Fruit fly (Drosophila melanogaster) whole organism, pupa: ENCODE measurements around the gene CG12289.
A peak's percentile ranks its signal among the peaks of the same experiment; 100 is the strongest.

Experiments
- CG10348 ChIP-seq: fragments of 200-800 bp; sonication (Bioruptor generic); IDR thresholded peaks from 2 replicates; pipeline ENCODE4 v1.3.6; 2022; ENCODE audit warnings: missing biosample characterization, missing genetic modification characterization
- CG13204 ChIP-seq: fragments of 200-800 bp; sonication (Bioruptor generic); optimal IDR thresholded peaks from 2 replicates; lab custom pipeline; 2018; ENCODE audit warnings: missing biosample characterization, mild to moderate bottlenecking, missing genetic modification characterization, moderate library complexity
- CG14655 ChIP-seq: fragments of 200-800 bp; sonication (Bioruptor generic); optimal IDR thresholded peaks from 3 replicates; lab custom pipeline; 2017; ENCODE audit warnings: mild to moderate bottlenecking, missing biosample characterization, missing genetic modification reagents, missing genetic modification characterization
- CG15710 ChIP-seq: fragments of 200-800 bp; sonication (Bioruptor generic); optimal IDR thresholded peaks from 2 replicates; lab custom pipeline; 2018; ENCODE audit warnings: missing biosample characterization, mild to moderate bottlenecking, missing genetic modification characterization, moderate library complexity
- CG17806 ChIP-seq: fragments of 200-800 bp; sonication (Bioruptor generic); optimal IDR thresholded peaks from 2 replicates; lab custom pipeline; 2018; ENCODE audit warnings: missing biosample characterization, mild to moderate bottlenecking, missing genetic modification characterization, moderate library complexity
- CG32121 ChIP-seq: fragments of 200-800 bp; sonication (Bioruptor generic); IDR thresholded peaks from 2 replicates; pipeline ENCODE4 v1.3.6; 2022; ENCODE audit warnings: missing biosample characterization, missing genetic modification characterization
- CG34367 ChIP-seq: fragments of 200-800 bp; sonication (Bioruptor generic); optimal IDR thresholded peaks from 2 replicates; lab custom pipeline; 2018; ENCODE audit warnings: missing biosample characterization, mild to moderate bottlenecking, missing genetic modification characterization
- CG4496 ChIP-seq: fragments of 200-800 bp; sonication (Bioruptor generic); IDR thresholded peaks from 3 replicates; pipeline ENCODE4 v1.3.6; 2022; ENCODE audit warnings: missing biosample characterization, missing genetic modification characterization
- CG9948 ChIP-seq: fragments of 200-800 bp; sonication (Bioruptor generic); optimal IDR thresholded peaks from 2 replicates; lab custom pipeline; 2018; ENCODE audit warnings: missing biosample characterization, mild to moderate bottlenecking, missing genetic modification characterization, moderate library complexity
- D1 ChIP-seq: fragments of 200-800 bp; sonication (Bioruptor generic); optimal IDR thresholded peaks from 2 replicates; lab custom pipeline; 2018; ENCODE audit warnings: missing biosample characterization, mild to moderate bottlenecking, missing genetic modification characterization, moderate library complexity
- EcR ChIP-seq: fragments of 200-800 bp; sonication (Bioruptor generic); optimal IDR thresholded peaks from 3 replicates; lab custom pipeline; 2019; ENCODE audit warnings: missing biosample characterization, missing genetic modification characterization, mild to moderate bottlenecking, moderate library complexity, missing genetic modification reagents
- Pif1A ChIP-seq: fragments of 200-800 bp; sonication (Bioruptor generic); optimal IDR thresholded peaks from 3 replicates; lab custom pipeline; 2016; ENCODE audit warnings: missing biosample characterization, missing genetic modification characterization
- Snoo ChIP-seq: fragments of 200-800 bp; sonication (Bioruptor generic); optimal IDR thresholded peaks from 3 replicates; lab custom pipeline; 2017; ENCODE audit warnings: missing biosample characterization, mild to moderate bottlenecking, missing genetic modification characterization, inconsistent platforms

dm6 chr3L:11418041-11418674, 40.1 kb downstream of the CG12289 start:
- no peak for TF ChIP-seq D1 (tag; lab: Kevin White, UChicago)
- peak; percentile 46; the same call in 1 of the 2 replicates for TF ChIP-seq CG32121 (GFP tag; lab: Robert Waterston, UW)
- no peak; the same call in 2 of the 3 replicates for TF ChIP-seq CG4496 (GFP tag; lab: Robert Waterston, UW)
- peak; percentile 38 for TF ChIP-seq CG9948 (tag; lab: Kevin White, UChicago)
- no peak for TF ChIP-seq Pif1A (GFP tag; lab: Kevin White, UChicago)
- TF ChIP-seq CG15710 = no peak
- no peak for TF ChIP-seq Snoo (tag; lab: Kevin White, UChicago)
- no peak for TF ChIP-seq CG17806
- peak; percentile 50 for TF ChIP-seq CG14655 (GFP tag; lab: Kevin White, UChicago)
- no peak for TF ChIP-seq CG34367 (tag; lab: Kevin White, UChicago)
- TF ChIP-seq CG13204 (GFP tag; lab: Kevin White, UChicago) = no peak
- no peak for TF ChIP-seq CG10348
- no peak for TF ChIP-seq EcR (GFP tag; lab: Kevin White, UChicago)
